Fruit fly (Drosophila melanogaster) whole organism, embryonic: ENCODE measurements around the gene cpx.

Experiments
- ATbp ChIP-seq: fragments of 200-800 bp; sonication (Bioruptor generic); optimal IDR thresholded peaks from 2 replicates; lab custom pipeline; 2017; ENCODE audit warnings: missing biosample characterization, mild to moderate bottlenecking, missing genetic modification characterization, missing genetic modification reagents
- Abd-B ChIP-seq: fragments of 200-800 bp; sonication (Bioruptor generic); optimal IDR thresholded peaks from 2 replicates; lab custom pipeline; 2018; ENCODE audit warnings: missing biosample characterization, mild to moderate bottlenecking, missing genetic modification characterization, moderate library complexity
- CG10147 ChIP-seq: fragments of 200-800 bp; sonication (Bioruptor generic); optimal IDR thresholded peaks from 2 replicates; lab custom pipeline; 2019; ENCODE audit warnings: missing biosample characterization, mild to moderate bottlenecking, missing genetic modification characterization, moderate library complexity
- CG11085 ChIP-seq: fragments of 200-800 bp; sonication (Bioruptor generic); IDR thresholded peaks from 2 replicates; pipeline ENCODE4 v1.3.6; 2022; ENCODE audit warnings: missing biosample characterization, missing genetic modification characterization
- CG15073 ChIP-seq: fragments of 200-800 bp; sonication (Bioruptor generic); optimal IDR thresholded peaks from 2 replicates; lab custom pipeline; 2016; ENCODE audit warnings: missing biosample characterization, missing genetic modification characterization
- CG18011 ChIP-seq: fragments of 200-800 bp; sonication (Bioruptor generic); optimal IDR thresholded peaks from 2 replicates; lab custom pipeline; 2017; ENCODE audit warnings: missing biosample characterization, missing genetic modification characterization, mild to moderate bottlenecking, moderate library complexity, missing genotype
- CG8478 ChIP-seq: fragments of >200 bp; optimal IDR thresholded peaks from 2 replicates; lab custom pipeline; 2018
- CG8944 ChIP-seq: fragments of 200-800 bp; sonication (Bioruptor generic); optimal IDR thresholded peaks from 3 replicates; lab custom pipeline; 2016; ENCODE audit warnings: missing biosample characterization, missing genetic modification characterization
- Deaf1 ChIP-seq: fragments of 200-800 bp; optimal IDR thresholded peaks from 3 replicates; lab custom pipeline; 2019; ENCODE audit warnings: missing biosample characterization, mild to moderate bottlenecking, missing genetic modification characterization, moderate library complexity
- Elba2 ChIP-seq: fragments of 200-800 bp; sonication (Bioruptor generic); optimal IDR thresholded peaks from 3 replicates; lab custom pipeline; 2016; ENCODE audit warnings: missing biosample characterization, missing genetic modification characterization
- Hand ChIP-seq: fragments of 200-800 bp; sonication (Bioruptor generic); optimal IDR thresholded peaks from 2 replicates; lab custom pipeline; 2017; ENCODE audit warnings: mild to moderate bottlenecking, missing biosample characterization, missing genetic modification reagents, missing genetic modification characterization
- Lim3 ChIP-seq: fragments of 200-800 bp; sonication (Bioruptor generic); IDR thresholded peaks from 2 replicates; pipeline ENCODE4 v1.3.6; 2022; ENCODE audit warnings: missing biosample characterization, missing genetic modification characterization
- Nf-YA ChIP-seq: fragments of 200-800 bp; sonication (Bioruptor generic); IDR thresholded peaks from 2 replicates; pipeline ENCODE4 v1.3.6; 2022; ENCODE audit warnings: missing biosample characterization, missing genetic modification characterization
- Nf-YB ChIP-seq: fragments of 200-800 bp; sonication (Bioruptor generic); optimal IDR thresholded peaks from 3 replicates; lab custom pipeline; 2019; ENCODE audit warnings: missing biosample characterization, mild to moderate bottlenecking, missing genetic modification characterization, moderate library complexity
- Nf-YC ChIP-seq: fragments of 200-800 bp; optimal IDR thresholded peaks from 3 replicates; lab custom pipeline; 2019; ENCODE audit warnings: missing biosample characterization, mild to moderate bottlenecking, missing genetic modification characterization, moderate library complexity
- Rfx ChIP-seq: fragments of 200-800 bp; sonication (Bioruptor generic); IDR thresholded peaks from 2 replicates; pipeline ENCODE4 v1.3.6; 2022; ENCODE audit warnings: missing biosample characterization, missing genetic modification characterization
- Xbp1 ChIP-seq: fragments of 200-800 bp; sonication (Bioruptor generic); optimal IDR thresholded peaks from 3 replicates; lab custom pipeline; 2016; ENCODE audit warnings: missing biosample characterization, mild to moderate bottlenecking, missing genetic modification characterization
- ac ChIP-seq: fragments of 200-800 bp; sonication (Bioruptor generic); optimal IDR thresholded peaks from 3 replicates; lab custom pipeline; 2017; ENCODE audit warnings: missing biosample characterization, mild to moderate bottlenecking, missing genetic modification characterization
- bbx ChIP-seq: fragments of 200-800 bp; sonication (Bioruptor generic); IDR thresholded peaks from 2 replicates; pipeline ENCODE4 v1.3.6; 2022; ENCODE audit warnings: missing biosample characterization, missing genetic modification characterization; ENCODE audit not compliant: partially characterized antibody
- bowl ChIP-seq: fragments of 200-800 bp; sonication (Bioruptor generic); IDR thresholded peaks from 2 replicates; pipeline ENCODE4 v1.3.6; 2022; ENCODE audit warnings: missing biosample characterization, missing genetic modification characterization
- br ChIP-seq: fragments of >200 bp; optimal IDR thresholded peaks from 2 replicates; lab custom pipeline; 2017
- dysf ChIP-seq: fragments of 200-800 bp; sonication (Bioruptor generic); IDR thresholded peaks from 3 replicates; pipeline ENCODE4 v1.3.6; 2022; ENCODE audit warnings: missing biosample characterization, missing genetic modification characterization
- lov ChIP-seq, 2 experiments: fragments of 200-800 bp in 1 of 2; fragments of >200 bp in 1 of 2; sonication (Bioruptor generic) in 1 of 2; IDR thresholded peaks in 1 of 2; optimal IDR thresholded peaks in 1 of 2; 2 replicates in 1 of 2; 3 replicates in 1 of 2; pipeline versions ENCODE4 v1.3.6 to Lab custom; 2017 to 2022; ENCODE audit warnings: missing biosample characterization in 1 of 2, missing genetic modification characterization in 1 of 2
- phol ChIP-seq: fragments of 200-800 bp; sonication (Bioruptor generic); optimal IDR thresholded peaks from 3 replicates; lab custom pipeline; 2018; ENCODE audit warnings: missing biosample characterization, mild to moderate bottlenecking, missing genetic modification characterization, moderate library complexity
- seq ChIP-seq: fragments of 200-800 bp; sonication (Bioruptor generic); IDR thresholded peaks from 2 replicates; pipeline ENCODE4 v1.3.6; 2022; ENCODE audit warnings: missing biosample characterization, missing genetic modification characterization
- shn ChIP-seq: fragments of 200-800 bp; sonication (Bioruptor generic); optimal IDR thresholded peaks from 3 replicates; lab custom pipeline; 2016; ENCODE audit warnings: missing biosample characterization, missing genetic modification characterization
- sr ChIP-seq: fragments of 200-800 bp; sonication (Bioruptor generic); IDR thresholded peaks from 3 replicates; pipeline ENCODE4 v1.3.6; 2022; ENCODE audit warnings: missing biosample characterization, missing genetic modification characterization
- vnd ChIP-seq: fragments of 200-800 bp; sonication (Bioruptor generic); IDR thresholded peaks from 3 replicates; pipeline ENCODE4 v1.3.6; 2022; ENCODE audit warnings: missing biosample characterization, missing genetic modification characterization; ENCODE audit not compliant: partially characterized antibody

cpx gene

dm6 chr3R:4348197-4348814 is 68.3 kb downstream of the cpx start (continued):
- no peak for TF ChIP-seq Rfx (GFP tag; lab: Robert Waterston, UW)
- no peak for TF ChIP-seq bowl (GFP tag; lab: Robert Waterston, UW)
- TF ChIP-seq Abd-B (GFP tag; lab: Kevin White, UChicago): no peak

- TF ChIP-seq CG11085 (GFP tag; lab: Robert Waterston, UW) (no peak), CG15073 (no peak), CG8478 (peak; percentile 8), sr (GFP tag; lab: Robert Waterston, UW) (no peak), Xbp1 (GFP tag; lab: Kevin White, UChicago) (no peak), Hand (GFP tag; lab: Kevin White, UChicago) (no peak), dysf (no peak), CG8944 (GFP tag; lab: Kevin White, UChicago) (no peak), Lim3 (no peak), br (lab: Kevin White, UChicago) (no peak), vnd (GFP tag; lab: Robert Waterston, UW) (no peak), Elba2 (no peak), lov (optimal IDR thresholded peaks at IDR 0.05; lab: Kevin White, UChicago) (no peak), lov (GFP tag; IDR thresholded peaks at IDR 0.05; lab: Robert Waterston, UW) (no peak), Nf-YC (tag; lab: Kevin White, UChicago) (peak; percentile 50), Nf-YB (GFP tag; lab: Kevin White, UChicago) (peak; percentile 73), bbx (no peak), Nf-YA (GFP tag; lab: Robert Waterston, UW) (no peak), phol (peak; percentile 35), CG18011 (GFP tag; lab: Kevin White, UChicago) (peak; percentile 41), CG10147 (GFP tag; lab: Kevin White, UChicago) (no peak), ac (GFP tag; lab: Kevin White, UChicago) (peak; percentile 11)
Observed at dm6 chr3R:4350199-4350598, 70.2 kb downstream of the cpx start.

dm6 chr3R:4353569-4353968 is 73.5 kb downstream of the cpx start:
- TF ChIP-seq Nf-YC (tag; lab: Kevin White, UChicago): peak; percentile 65
- TF ChIP-seq ATbp (GFP tag; lab: Kevin White, UChicago): no peak
- peak; percentile 21 for TF ChIP-seq Deaf1
- TF ChIP-seq shn (GFP tag; lab: Kevin White, UChicago): no peak
- peak; percentile 62; the same call in 1 of the 2 replicates for TF ChIP-seq seq (GFP tag; lab: Robert Waterston, UW)
- peak; percentile 56 for TF ChIP-seq Nf-YB (GFP tag; lab: Kevin White, UChicago)
